Fruit fly (Drosophila melanogaster) whole organism, embryonic: ENCODE measurements around the gene CG6567.

Experiments
- CG11695 ChIP-seq: fragments of 200-800 bp; sonication (Bioruptor generic); IDR thresholded peaks from 3 replicates; pipeline ENCODE4 v1.3.6; 2022; ENCODE audit warnings: missing biosample characterization, missing genetic modification characterization
- CG8290 ChIP-seq, 3 experiments: fragments of 200-800 bp; sonication (Bioruptor generic); optimal IDR thresholded peaks; 2 replicates each; lab custom pipeline; 2016 to 2019; ENCODE audit warnings: missing biosample characterization in 3 of 3, missing genetic modification characterization in 3 of 3, mild to moderate bottlenecking in 2 of 3, moderate library complexity in 1 of 3
- dmrt11E ChIP-seq: fragments of 200-800 bp; sonication (Bioruptor generic); optimal IDR thresholded peaks from 3 replicates; lab custom pipeline; 2018; ENCODE audit warnings: missing biosample characterization, mild to moderate bottlenecking, missing genetic modification characterization, moderate library complexity
- peb ChIP-seq: fragments of 200-800 bp; sonication (Bioruptor generic); IDR thresholded peaks from 2 replicates; pipeline ENCODE4 v1.3.6; 2022; ENCODE audit warnings: missing biosample characterization, missing genetic modification characterization

dm6 chr3R:10854243-10854874 is at the start of gene CG6567, which contains the start of gene CG4511:
- no peak for TF ChIP-seq peb (GFP tag; lab: Robert Waterston, UW)
- TF ChIP-seq CG11695 (GFP tag; lab: Robert Waterston, UW), result no peak
- no peak for TF ChIP-seq CG8290 (GFP tag; optimal IDR thresholded peaks at IDR 0.05; lab: Kevin White, UChicago)
- TF ChIP-seq CG8290 (tag; optimal IDR thresholded peaks at IDR 0.05; lab: Kevin White, UChicago), result no peak
- TF ChIP-seq dmrt11E (tag; lab: Kevin White, UChicago), result no peak
